Worm (Caenorhabditis elegans) whole organism, L1 larva: Measurements from ENCODE around the gene twk-7.

Source experiments
- C16A3.4 ChIP-seq: fragments of 150-350 bp; optimal IDR thresholded peaks from 2 replicates; lab custom pipeline; 2014; ENCODE audit warnings: missing biosample characterization, missing genetic modification characterization
- C34B4.2 ChIP-seq: sonication (generic microtip); optimal IDR thresholded peaks from 2 replicates; lab custom pipeline; 2017; ENCODE audit warnings: mild to moderate bottlenecking, missing genetic modification characterization, missing compliant biosample characterization
- F16B12.6 ChIP-seq: fragments of 150-350 bp; optimal IDR thresholded peaks from 2 replicates; lab custom pipeline; 2014; ENCODE audit warnings: missing biosample characterization, missing genetic modification characterization
- alr-1 ChIP-seq: fragments of 200-800 bp; sonication (Bioruptor generic); optimal IDR thresholded peaks from 2 replicates; lab custom pipeline; 2018; ENCODE audit warnings: borderline replicate concordance, mild to moderate bottlenecking, missing genetic modification characterization, missing compliant biosample characterization
- aly-2 ChIP-seq: fragments of 150-350 bp; optimal IDR thresholded peaks from 2 replicates; lab custom pipeline; 2014; ENCODE audit warnings: missing biosample characterization, missing genetic modification characterization
- blmp-1 ChIP-seq: fragments of 150-350 bp; optimal IDR thresholded peaks from 2 replicates; lab custom pipeline; 2014; ENCODE audit warnings: missing biosample characterization, missing genetic modification characterization
- ceh-82 ChIP-seq, 3 experiments: fragments of 150-350 bp in 1 of 3; sonication (generic microtip) in 2 of 3; optimal IDR thresholded peaks; 2 replicates each; lab custom pipeline; 2014 to 2017; ENCODE audit warnings: missing biosample characterization in 3 of 3, missing genetic modification characterization in 3 of 3
- ceh-88 ChIP-seq: fragments of 200-800 bp; sonication (Bioruptor generic); IDR thresholded peaks from 2 replicates; pipeline ENCODE4 v1.3.6; 2022; ENCODE audit warnings: missing genetic modification characterization, missing compliant biosample characterization
- ceh-90 ChIP-seq: sonication (generic microtip); optimal IDR thresholded peaks from 2 replicates; lab custom pipeline; 2016; ENCODE audit warnings: missing genetic modification characterization, missing compliant biosample characterization
- ces-1 ChIP-seq: fragments of 150-350 bp; optimal IDR thresholded peaks from 2 replicates; lab custom pipeline; 2014; ENCODE audit warnings: missing biosample characterization, missing genetic modification reagents, missing genetic modification characterization
- dpl-1 ChIP-seq, 3 experiments: fragments of 150-350 bp in 2 of 3; sonication (generic microtip) in 1 of 3; optimal IDR thresholded peaks; 2 replicates each; lab custom pipeline; 2014 to 2017; ENCODE audit warnings: missing biosample characterization in 3 of 3, missing genetic modification characterization in 3 of 3, missing genetic modification reagents in 3 of 3
- efl-1 ChIP-seq, 4 experiments: fragments of 150-350 bp; optimal IDR thresholded peaks in 3 of 4; peaks in 1 of 4; 1 replicate in 1 of 4; 2 replicates in 3 of 4; lab custom pipeline; 2014; ENCODE audit warnings: missing biosample characterization in 2 of 4, missing genetic modification characterization in 2 of 4, missing genetic modification reagents in 2 of 4
- efl-3 ChIP-seq: fragments of 200-800 bp; sonication (Bioruptor generic); optimal IDR thresholded peaks from 2 replicates; lab custom pipeline; 2018; ENCODE audit warnings: mild to moderate bottlenecking, missing genetic modification characterization, missing compliant biosample characterization
- egl-13 ChIP-seq: sonication (generic microtip); optimal IDR thresholded peaks from 2 replicates; lab custom pipeline; 2016; ENCODE audit warnings: missing genotype, missing genetic modification reagents, missing genetic modification characterization, missing compliant biosample characterization
- elt-2 ChIP-seq: sonication (generic microtip); optimal IDR thresholded peaks from 2 replicates; lab custom pipeline; 2016; ENCODE audit warnings: missing genetic modification characterization, mild to moderate bottlenecking, inconsistent platforms, missing compliant biosample characterization, missing genetic modification reagents
- fkh-8 ChIP-seq: sonication (generic microtip); optimal IDR thresholded peaks from 2 replicates; lab custom pipeline; 2016; ENCODE audit warnings: mild to moderate bottlenecking, missing genetic modification characterization, missing compliant biosample characterization
- grh-1 ChIP-seq: fragments of 200-800 bp; sonication (Bioruptor generic); IDR thresholded peaks from 2 replicates; pipeline ENCODE4 v1.3.6; 2022; ENCODE audit warnings: missing genetic modification reagents, missing genetic modification characterization, missing compliant biosample characterization
- hlh-4 ChIP-seq: sonication (generic microtip); optimal IDR thresholded peaks from 2 replicates; lab custom pipeline; 2016; ENCODE audit warnings: mild to moderate bottlenecking, missing genetic modification characterization, missing compliant biosample characterization
- irx-1 ChIP-seq: sonication (generic microtip); optimal IDR thresholded peaks from 2 replicates; lab custom pipeline; 2016; ENCODE audit warnings: missing genetic modification characterization, missing compliant biosample characterization
- isw-1 ChIP-seq: fragments of 200-800 bp; sonication (Bioruptor generic); IDR thresholded peaks from 2 replicates; pipeline ENCODE4 v1.3.6; 2022; ENCODE audit warnings: missing genetic modification characterization, missing compliant biosample characterization
- lin-13 ChIP-seq: fragments of 150-350 bp; optimal IDR thresholded peaks from 2 replicates; lab custom pipeline; 2014; ENCODE audit warnings: missing biosample characterization, missing genetic modification reagents, missing genetic modification characterization
- lin-14 ChIP-seq: fragments of 200-800 bp; sonication (Bioruptor generic); optimal IDR thresholded peaks from 2 replicates; lab custom pipeline; 2018; ENCODE audit warnings: mild to moderate bottlenecking, missing genetic modification characterization, moderate library complexity, missing compliant biosample characterization
- lin-15B ChIP-seq: fragments of 150-350 bp; sonication (generic microtip); optimal IDR thresholded peaks from 3 replicates; lab custom pipeline; 2014; ENCODE audit warnings: missing biosample characterization, missing genetic modification characterization
- lin-35 ChIP-seq, 2 experiments: fragments of 150-350 bp; optimal IDR thresholded peaks; 2 replicates each; lab custom pipeline; 2014; ENCODE audit warnings: missing biosample characterization in 2 of 2, missing genetic modification characterization in 2 of 2, missing genetic modification reagents in 2 of 2
- lin-39 ChIP-seq: fragments of 150-350 bp; optimal IDR thresholded peaks from 2 replicates; lab custom pipeline; 2014; ENCODE audit warnings: missing biosample characterization, missing genetic modification reagents, missing genetic modification characterization
- lir-3 ChIP-seq: sonication (generic microtip); optimal IDR thresholded peaks from 2 replicates; lab custom pipeline; 2016; ENCODE audit warnings: mild to moderate bottlenecking, missing genetic modification characterization, moderate library complexity, missing compliant biosample characterization; ENCODE audit not compliant: poor library complexity
- lsy-2 ChIP-seq, 2 experiments: fragments of 150-350 bp; optimal IDR thresholded peaks; 2 replicates each; lab custom pipeline; 2014; ENCODE audit warnings: missing biosample characterization in 2 of 2, missing genetic modification characterization in 2 of 2
- mdl-1 ChIP-seq, 2 experiments: fragments of 150-350 bp; optimal IDR thresholded peaks; 2 replicates each; lab custom pipeline; 2014 to 2017; ENCODE audit warnings: missing biosample characterization in 2 of 2, missing genetic modification characterization in 2 of 2, inconsistent platforms in 1 of 2
- mef-2 ChIP-seq: fragments of 150-350 bp; optimal IDR thresholded peaks from 2 replicates; lab custom pipeline; 2014; ENCODE audit warnings: missing biosample characterization, missing genetic modification characterization
- mep-1 ChIP-seq: fragments of 150-350 bp; optimal IDR thresholded peaks from 2 replicates; lab custom pipeline; 2014; ENCODE audit warnings: missing biosample characterization, missing genetic modification characterization
- nhr-12 ChIP-seq: sonication (generic microtip); optimal IDR thresholded peaks from 2 replicates; lab custom pipeline; 2017; ENCODE audit warnings: missing biosample characterization, missing genetic modification characterization
- nhr-19 ChIP-seq: fragments of 200-800 bp; sonication (Bioruptor generic); conservative IDR thresholded peaks from 2 replicates; pipeline ENCODE4 v1.3.6; 2022; ENCODE audit warnings: missing genetic modification characterization, missing compliant biosample characterization
- nhr-47 ChIP-seq: sonication (generic microtip); optimal IDR thresholded peaks from 2 replicates; lab custom pipeline; 2016; ENCODE audit warnings: mild to moderate bottlenecking, missing genetic modification characterization, moderate library complexity, missing compliant biosample characterization
- nhr-77 ChIP-seq: fragments of 150-350 bp; optimal IDR thresholded peaks from 2 replicates; lab custom pipeline; 2014; ENCODE audit warnings: missing biosample characterization, missing genetic modification characterization
- nhr-84 ChIP-seq: sonication (generic microtip); optimal IDR thresholded peaks from 2 replicates; lab custom pipeline; 2017; ENCODE audit warnings: missing biosample characterization, missing genetic modification characterization
- nhr-85 ChIP-seq: sonication (generic microtip); peaks from one replicate; lab custom pipeline; 2016; ENCODE audit warnings: missing genetic modification characterization, inconsistent platforms, missing compliant biosample characterization
- nhr-90 ChIP-seq: sonication (generic microtip); optimal IDR thresholded peaks from 2 replicates; lab custom pipeline; 2016; ENCODE audit warnings: mild to moderate bottlenecking, missing genetic modification characterization, missing compliant biosample characterization; ENCODE audit not compliant: poor library complexity
- pag-3 ChIP-seq: sonication (generic microtip); optimal IDR thresholded peaks from 2 replicates; lab custom pipeline; 2017; ENCODE audit warnings: missing genetic modification characterization, mild to moderate bottlenecking, missing compliant biosample characterization, antibody characterized with exemption, borderline replicate concordance; ENCODE audit not compliant: insufficient read depth
- snpc-4 ChIP-seq: fragments of 150-350 bp; optimal IDR thresholded peaks from 2 replicates; lab custom pipeline; 2014; ENCODE audit warnings: missing biosample characterization, missing genetic modification characterization
- snu-23 ChIP-seq: sonication (generic microtip); optimal IDR thresholded peaks from 2 replicates; lab custom pipeline; 2016; ENCODE audit warnings: missing genetic modification characterization, missing compliant biosample characterization
- swsn-7 ChIP-seq: sonication (generic microtip); optimal IDR thresholded peaks from 2 replicates; lab custom pipeline; 2016; ENCODE audit warnings: missing genetic modification characterization, missing compliant biosample characterization
- tlp-1 ChIP-seq: fragments of 150-350 bp; optimal IDR thresholded peaks from 2 replicates; lab custom pipeline; 2014; ENCODE audit warnings: missing biosample characterization, missing genetic modification characterization
- unc-62 ChIP-seq: fragments of 150-350 bp; optimal IDR thresholded peaks from 2 replicates; lab custom pipeline; 2014; ENCODE audit warnings: missing biosample characterization, missing genetic modification reagents, missing genetic modification characterization
- unc-86 ChIP-seq: sonication (generic microtip); optimal IDR thresholded peaks from 2 replicates; lab custom pipeline; 2016; ENCODE audit warnings: missing genetic modification characterization, missing compliant biosample characterization
- unc-98 ChIP-seq: fragments of 200-800 bp; sonication (Bioruptor generic); IDR thresholded peaks from 2 replicates; pipeline ENCODE4 v1.3.6; 2022; ENCODE audit warnings: missing genetic modification characterization, missing compliant biosample characterization
- zag-1 ChIP-seq: fragments of 150-350 bp; optimal IDR thresholded peaks from 2 replicates; lab custom pipeline; 2014; ENCODE audit warnings: missing biosample characterization, missing genetic modification characterization

The twk-7 gene

ce11 chrIII:8630833-8631232 lies 12.7 kb downstream of the twk-7 start, which contains the start of gene dnj-10 (continued):
- TF ChIP-seq mef-2 (tag; lab: Kevin White, UChicago) (no peak), blmp-1 (tag; lab: Kevin White, UChicago) (peak; percentile 67), lin-39 (tag; lab: Kevin White, UChicago) (peak; percentile 50), lin-35 (GFP tag; optimal IDR thresholded peaks at IDR 0.05; lab: Kevin White, UChicago) (peak; percentile 92 to 94), efl-3 (no peak), snpc-4 (tag; lab: Kevin White, UChicago) (peak; percentile 47), nhr-77 (tag; lab: Kevin White, UChicago) (no peak), nhr-19 (peak; percentile 64), mdl-1 (tag; optimal IDR thresholded peaks at IDR 0.05; lab: Kevin White, UChicago) (peak in 1 of 2 experiments; percentile 53), alr-1 (no peak), lin-14 (peak; percentile 84), dpl-1 (GFP tag; optimal IDR thresholded peaks at IDR 0.05; lab: Kevin White, UChicago) (peak; percentile 81 to 94 (median 87)), ces-1 (no peak), egl-13 (tag; lab: Kevin White, UChicago) (peak; percentile 21), snu-23 (GFP tag; lab: Kevin White, UChicago) (peak; percentile 76), swsn-7 (peak; percentile 62), C34B4.2 (no peak), C16A3.4 (peak; percentile 69), unc-86 (tag; lab: Kevin White, UChicago) (peak; percentile 54)

- TF ChIP-seq unc-98 (GFP tag; lab: Robert Waterston, UW) (no peak), F16B12.6 (tag; lab: Kevin White, UChicago) (peak; percentile 79), nhr-47 (tag; lab: Kevin White, UChicago) (no peak), efl-1 (optimal IDR thresholded peaks at IDR 0.05; lab: Kevin White, UChicago) (peak; percentile 80 to 83), efl-1 (GFP tag; optimal IDR thresholded peaks at IDR 0.05 in 1 of 2; lab: Kevin White, UChicago) (peak; percentile 85 to 98), hlh-4 (no peak), fkh-8 (no peak), elt-2 (tag; lab: Kevin White, UChicago) (no peak), isw-1 (GFP tag; lab: Robert Waterston, UW) (peak; percentile 27; the same call in 1 of the 2 replicates), lin-15B (tag; lab: Kevin White, UChicago) (peak; percentile 36), nhr-77 (tag; lab: Kevin White, UChicago) (no peak), lsy-2 (tag; optimal IDR thresholded peaks at IDR 0.05; lab: Kevin White, UChicago) (peak; percentile 29 to 52), pag-3 (no peak), mep-1 (tag; lab: Kevin White, UChicago) (no peak), nhr-85 (tag; lab: Kevin White, UChicago) (no peak), ceh-88 (no peak), lir-3 (tag; lab: Kevin White, UChicago) (no peak), nhr-84 (tag; lab: Kevin White, UChicago) (no peak), dpl-1 (GFP tag; optimal IDR thresholded peaks at IDR 0.05; lab: Kevin White, UChicago) (peak; percentile 74 to 86 (median 81)), blmp-1 (tag; lab: Kevin White, UChicago) (peak; percentile 23), zag-1 (tag; lab: Kevin White, UChicago) (no peak), snu-23 (GFP tag; lab: Kevin White, UChicago) (peak; percentile 22), ceh-82 (tag; optimal IDR thresholded peaks at IDR 0.05; lab: Kevin White, UChicago) (no peak), grh-1 (no peak), alr-1 (no peak), C16A3.4 (peak; percentile 25), lin-13 (GFP tag; lab: Kevin White, UChicago) (peak; percentile 52), tlp-1 (no peak), lin-35 (GFP tag; optimal IDR thresholded peaks at IDR 0.05; lab: Kevin White, UChicago) (peak; percentile 68 to 93), irx-1 (no peak), ceh-90 (tag; lab: Kevin White, UChicago) (no peak), nhr-90 (no peak), unc-62 (GFP tag; lab: Kevin White, UChicago) (no peak), nhr-12 (tag; lab: Kevin White, UChicago) (no peak), aly-2 (tag; lab: Kevin White, UChicago) (no peak)
Measured at ce11 chrIII:8628405-8628982, 15.0 kb downstream of the twk-7 start, which contains the start of the genes polk-1 and gpr-1. TSS of gene polk-1 (minus strand) at chrIII:8628590. TSS of gene gpr-1 (plus strand) at chrIII:8628932.
